Worm (Caenorhabditis elegans) whole organism, mixed stage, embryonic: Measurements from ENCODE around the gene his-63.

Experiments
- elt-1 ChIP-seq: sonication (generic microtip); optimal IDR thresholded peaks from 2 replicates; lab custom pipeline; 2017; ENCODE audit warnings: missing genetic modification characterization, mild to moderate bottlenecking, missing compliant biosample characterization, antibody characterized with exemption, moderate library complexity, borderline replicate concordance; ENCODE audit not compliant: insufficient read depth
- mep-1 ChIP-seq: fragments of 150-350 bp; optimal IDR thresholded peaks from 2 replicates; lab custom pipeline; 2017; ENCODE audit warnings: missing biosample characterization, missing genetic modification reagents, missing genetic modification characterization, inconsistent platforms
- nhr-76 ChIP-seq: sonication (generic microtip); optimal IDR thresholded peaks from 2 replicates; lab custom pipeline; 2017; ENCODE audit warnings: missing biosample characterization, missing genetic modification characterization
- snpc-4 ChIP-seq: fragments of 150-350 bp; optimal IDR thresholded peaks from 2 replicates; lab custom pipeline; 2014; ENCODE audit warnings: missing biosample characterization, missing genetic modification characterization
- unc-120 ChIP-seq: sonication (generic microtip); optimal IDR thresholded peaks from 2 replicates; lab custom pipeline; 2017; ENCODE audit warnings: missing genetic modification characterization, missing compliant biosample characterization; ENCODE audit not compliant: poor library complexity, severe bottlenecking

ce11 chrIV:11401482-11401881 is 5.2 kb downstream of the his-63 start:
- TF ChIP-seq unc-120 (tag; lab: Kevin White, UChicago) (no peak), nhr-76 (tag; lab: Kevin White, UChicago) (no peak), elt-1 (tag; lab: Kevin White, UChicago) (no peak), mep-1 (tag; lab: Kevin White, UChicago) (no peak), snpc-4 (no peak)
